Worm (Caenorhabditis elegans) whole organism, mixed stage, embryonic: Measurements from ENCODE around the gene txdc-17.

ENCODE experiments used
- drap-1 ChIP-seq: fragments of 200-800 bp; sonication (Bioruptor generic); optimal IDR thresholded peaks from 3 replicates; lab custom pipeline; 2018; ENCODE audit warnings: mild to moderate bottlenecking, missing genetic modification characterization, missing compliant biosample characterization
- elt-3 ChIP-seq: fragments of 150-350 bp; optimal IDR thresholded peaks from 2 replicates; lab custom pipeline; 2014; ENCODE audit warnings: missing biosample characterization, missing genetic modification characterization
- mab-5 ChIP-seq: fragments of 150-350 bp; optimal IDR thresholded peaks from 2 replicates; lab custom pipeline; 2014; ENCODE audit warnings: missing biosample characterization, missing genetic modification characterization
- mep-1 ChIP-seq: fragments of 150-350 bp; optimal IDR thresholded peaks from 2 replicates; lab custom pipeline; 2017; ENCODE audit warnings: missing biosample characterization, missing genetic modification reagents, missing genetic modification characterization, inconsistent platforms
- nhr-12 ChIP-seq: fragments of 150-350 bp; optimal IDR thresholded peaks from 2 replicates; lab custom pipeline; 2014; ENCODE audit warnings: missing biosample characterization, missing genetic modification characterization
- pha-4 ChIP-seq: fragments of 150-350 bp; optimal IDR thresholded peaks from 2 replicates; lab custom pipeline; 2018; ENCODE audit warnings: missing biosample characterization, missing genetic modification reagents, missing genetic modification characterization
- snpc-4 ChIP-seq: fragments of 150-350 bp; optimal IDR thresholded peaks from 2 replicates; lab custom pipeline; 2014; ENCODE audit warnings: missing biosample characterization, missing genetic modification characterization
- unc-39 ChIP-seq: fragments of 150-350 bp; optimal IDR thresholded peaks from 2 replicates; lab custom pipeline; 2014; ENCODE audit warnings: missing biosample characterization, missing genetic modification characterization

DNA sequence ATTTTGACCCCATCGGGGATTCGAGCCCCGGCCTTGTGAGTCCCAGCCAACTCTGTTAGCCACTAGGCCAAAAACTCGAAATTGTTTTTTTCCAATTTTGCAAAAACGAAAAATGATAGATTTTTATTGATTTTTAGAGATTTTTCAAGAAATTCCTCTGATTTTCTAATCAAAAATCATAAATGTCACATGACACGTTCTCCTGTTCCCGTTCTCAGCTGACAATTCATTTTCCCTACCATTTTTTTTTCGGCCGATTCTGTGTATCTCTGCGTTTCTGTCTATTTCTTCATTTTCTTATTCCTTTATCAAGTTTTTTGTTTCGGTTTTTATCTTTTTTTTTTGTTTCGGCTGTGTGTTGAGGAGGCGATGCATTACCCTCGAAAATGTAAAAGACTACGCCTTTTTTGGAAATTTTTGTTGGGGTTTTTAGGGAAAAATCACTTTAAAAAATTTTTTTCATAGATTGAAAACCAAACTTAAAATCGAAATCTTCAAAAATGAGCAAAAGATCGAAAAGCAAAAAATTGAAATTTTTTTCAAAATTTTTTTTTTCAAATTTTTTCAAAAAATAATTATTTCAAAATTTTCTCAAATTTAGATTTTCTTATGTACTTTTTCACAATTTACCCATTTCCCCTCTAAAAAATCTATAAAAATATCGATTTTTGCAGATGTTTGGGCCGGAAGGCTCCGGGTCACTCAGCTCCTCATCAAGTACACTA, 39.8 kb downstream of the txdc-17 start, which contains the start of gene klf-1:
- TF ChIP-seq snpc-4 (tag; lab: Kevin White, UChicago) (no peak), unc-39 (tag; lab: Kevin White, UChicago) (no peak), drap-1 (GFP tag; lab: Kevin White, UChicago) (no peak), mab-5 (no peak), nhr-12 (tag; lab: Kevin White, UChicago) (no peak), mep-1 (tag; lab: Kevin White, UChicago) (no peak), elt-3 (tag; lab: Kevin White, UChicago) (no peak), pha-4 (no peak)
